Worm (Caenorhabditis elegans) whole organism, midembryonic: Measurements from ENCODE around the gene abu-14.

Source experiments
- tab-1 ChIP-seq: fragments of 200-800 bp; sonication (Bioruptor generic); IDR thresholded peaks from 2 replicates; pipeline ENCODE4 v1.3.6; 2022; ENCODE audit warnings: missing genetic modification characterization, missing compliant biosample characterization
- ztf-23 ChIP-seq: fragments of 200-800 bp; sonication (Bioruptor generic); IDR thresholded peaks from 2 replicates; pipeline ENCODE4 v1.3.6; 2022; ENCODE audit warnings: missing genetic modification reagents, missing genetic modification characterization, missing compliant biosample characterization

DNA sequence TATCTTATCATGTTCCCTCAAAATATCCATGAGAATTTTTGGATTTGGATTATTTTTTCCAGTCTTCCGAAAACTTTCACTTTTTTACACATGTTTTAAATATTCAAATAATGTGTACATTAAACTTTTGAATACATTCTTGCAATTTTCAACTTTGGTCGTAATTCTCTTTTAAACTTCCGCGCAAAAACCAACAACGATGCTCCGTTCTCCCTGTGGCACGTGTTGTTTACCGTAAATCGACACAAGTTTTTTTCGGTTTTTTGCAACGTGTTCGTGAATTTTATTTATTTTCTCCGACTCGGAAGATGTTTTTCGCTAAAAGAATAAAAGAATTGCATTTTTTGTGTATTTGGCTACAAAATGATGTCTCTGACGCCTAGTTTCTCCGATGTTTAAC lies 15.8 kb upstream of the abu-14 start:
- TF ChIP-seq ztf-23 (GFP tag; lab: Robert Waterston, UW): no peak
- no peak for TF ChIP-seq tab-1 (GFP tag; lab: Robert Waterston, UW)
